Worm (Caenorhabditis elegans) whole organism, L4/young adult: ENCODE results near the gene sre-36.

ENCODE experiments used
- W03F9.2 ChIP-seq: fragments of 150-350 bp; optimal IDR thresholded peaks from 2 replicates; lab custom pipeline; 2014; ENCODE audit warnings: missing biosample characterization, missing genetic modification characterization
- dao-5 ChIP-seq: sonication (generic microtip); optimal IDR thresholded peaks from 2 replicates; lab custom pipeline; 2016; ENCODE audit warnings: missing genotype, missing genetic modification characterization, moderate library complexity, missing compliant biosample characterization
- him-1 ChIP-seq: sonication (generic microtip); optimal IDR thresholded peaks from 2 replicates; lab custom pipeline; 2016; ENCODE audit warnings: missing genotype, missing genetic modification reagents, missing genetic modification characterization, missing compliant biosample characterization

DNA sequence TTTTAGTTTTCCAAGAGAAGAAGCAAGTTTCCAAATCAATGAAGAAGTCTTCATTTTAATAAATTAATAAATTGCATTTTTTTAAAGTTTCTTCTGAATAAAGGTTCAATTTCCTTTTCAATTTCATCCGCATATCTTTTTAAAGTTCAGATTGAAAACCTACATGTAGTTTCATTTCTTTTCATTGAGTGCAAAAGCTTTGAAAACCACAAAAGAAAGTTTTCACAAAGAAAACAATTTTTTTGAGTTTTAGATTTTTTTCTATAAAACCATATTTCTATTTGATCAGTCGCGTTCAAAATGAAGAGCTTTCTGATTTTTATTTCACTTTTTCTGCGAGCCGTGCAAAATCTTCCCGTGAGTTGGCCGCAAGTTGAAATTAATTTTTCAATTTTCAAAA is 46.2 kb downstream of the sre-36 start, which contains the start of gene T08G3.6:
- TF ChIP-seq W03F9.2 (tag; lab: Kevin White, UChicago) (no peak), dao-5 (tag; lab: Kevin White, UChicago) (no peak), him-1 (tag; lab: Kevin White, UChicago) (no peak)
